Fruit fly (Drosophila melanogaster) whole organism, prepupa: ENCODE data around the gene Npc2g.
A peak's percentile ranks its signal among the peaks of the same experiment; 100 is the strongest.

ENCODE experiments used
- Blimp-1 ChIP-seq: fragments of 200-800 bp; sonication (Bioruptor generic); optimal IDR thresholded peaks from 3 replicates; lab custom pipeline; 2017; ENCODE audit warnings: missing biosample characterization, missing genetic modification characterization, mild to moderate bottlenecking, moderate library complexity, missing genetic modification reagents
- CG10631 ChIP-seq: fragments of 200-800 bp; sonication (Bioruptor generic); optimal IDR thresholded peaks from 2 replicates; lab custom pipeline; 2016; ENCODE audit warnings: missing biosample characterization, missing genetic modification characterization
- CG10669 ChIP-seq: fragments of 200-800 bp; sonication (Bioruptor generic); optimal IDR thresholded peaks from 3 replicates; lab custom pipeline; 2018; ENCODE audit warnings: missing biosample characterization, mild to moderate bottlenecking, missing genetic modification characterization, moderate library complexity
- CG11294 ChIP-seq: fragments of 200-800 bp; sonication (Bioruptor generic); IDR thresholded peaks from 2 replicates; pipeline ENCODE4 v1.3.6; 2022; ENCODE audit warnings: missing biosample characterization, missing genetic modification characterization
- CG15336 ChIP-seq: fragments of 200-800 bp; sonication (Bioruptor generic); IDR thresholded peaks from 2 replicates; pipeline ENCODE4 v1.3.6; 2022; ENCODE audit warnings: missing biosample characterization, missing genetic modification characterization
- CG16779 ChIP-seq: fragments of 200-800 bp; sonication (Bioruptor generic); optimal IDR thresholded peaks from 3 replicates; lab custom pipeline; 2017; ENCODE audit warnings: missing biosample characterization, mild to moderate bottlenecking, missing genetic modification characterization
- CG3032 ChIP-seq: fragments of 200-800 bp; optimal IDR thresholded peaks from 2 replicates; lab custom pipeline; 2019; ENCODE audit warnings: missing biosample characterization, mild to moderate bottlenecking, missing genetic modification characterization, moderate library complexity
- CG31627 ChIP-seq: fragments of 200-800 bp; sonication (Bioruptor generic); optimal IDR thresholded peaks from 3 replicates; lab custom pipeline; 2016; ENCODE audit warnings: missing biosample characterization, missing genetic modification characterization
- CG32006 ChIP-seq: fragments of 200-800 bp; sonication (Bioruptor generic); optimal IDR thresholded peaks from 3 replicates; lab custom pipeline; 2017; ENCODE audit warnings: missing biosample characterization, mild to moderate bottlenecking, missing genetic modification characterization
- CG3919 ChIP-seq: fragments of 200-800 bp; sonication (Bioruptor generic); optimal IDR thresholded peaks from 3 replicates; lab custom pipeline; 2016; ENCODE audit warnings: missing biosample characterization, missing genetic modification characterization
- CG6163 ChIP-seq: fragments of 200-800 bp; sonication (Bioruptor generic); IDR thresholded peaks from 3 replicates; pipeline ENCODE4 v1.3.6; 2022; ENCODE audit warnings: missing biosample characterization, missing genetic modification characterization
- CG6792 ChIP-seq: fragments of 200-800 bp; sonication (Bioruptor generic); optimal IDR thresholded peaks from 3 replicates; lab custom pipeline; 2016; ENCODE audit warnings: missing biosample characterization, missing genetic modification characterization
- CG6808 ChIP-seq: fragments of 200-800 bp; sonication (Bioruptor generic); optimal IDR thresholded peaks from 3 replicates; lab custom pipeline; 2017; ENCODE audit warnings: missing biosample characterization, missing genetic modification characterization, mild to moderate bottlenecking, moderate library complexity, missing genetic modification reagents
- CG7368 ChIP-seq: fragments of 200-800 bp; sonication (Bioruptor generic); optimal IDR thresholded peaks from 3 replicates; lab custom pipeline; 2016; ENCODE audit warnings: missing biosample characterization, missing genetic modification characterization
- CG8119 ChIP-seq: fragments of 200-800 bp; sonication (Bioruptor generic); IDR thresholded peaks from 3 replicates; pipeline ENCODE4 v1.3.6; 2022; ENCODE audit warnings: missing biosample characterization, missing genetic modification characterization
- CG8319 ChIP-seq: fragments of 200-800 bp; sonication (Bioruptor generic); optimal IDR thresholded peaks from 3 replicates; lab custom pipeline; 2016; ENCODE audit warnings: missing biosample characterization, missing genetic modification characterization
- CG8632 ChIP-seq: fragments of 200-800 bp; sonication (Bioruptor generic); optimal IDR thresholded peaks from 3 replicates; lab custom pipeline; 2016; ENCODE audit warnings: missing biosample characterization, missing genetic modification characterization
- Eip75B ChIP-seq: fragments of 200-800 bp; sonication (Bioruptor generic); optimal IDR thresholded peaks from 3 replicates; lab custom pipeline; 2016; ENCODE audit warnings: missing biosample characterization, missing genetic modification characterization
- Eip78C ChIP-seq: fragments of 200-800 bp; sonication (Bioruptor generic); peaks from one replicate; lab custom pipeline; 2016; ENCODE audit warnings: missing biosample characterization, missing genetic modification characterization
- Eip93F ChIP-seq: fragments of 200-800 bp; sonication (Bioruptor generic); optimal IDR thresholded peaks from 2 replicates; lab custom pipeline; 2016; ENCODE audit warnings: missing biosample characterization, mild to moderate bottlenecking, missing genetic modification characterization
- Ets21C ChIP-seq: fragments of 200-800 bp; sonication (Bioruptor generic); optimal IDR thresholded peaks from 3 replicates; lab custom pipeline; 2016; ENCODE audit warnings: missing biosample characterization, missing genetic modification characterization
- Ets96B ChIP-seq: fragments of 200-800 bp; optimal IDR thresholded peaks from 2 replicates; lab custom pipeline; 2019; ENCODE audit warnings: missing biosample characterization, mild to moderate bottlenecking, missing genetic modification characterization, moderate library complexity
- Gug ChIP-seq: fragments of 200-800 bp; sonication (Bioruptor generic); IDR thresholded peaks from 2 replicates; pipeline ENCODE4 v1.3.6; 2022; ENCODE audit warnings: missing biosample characterization, missing genetic modification characterization
- Hr39 ChIP-seq: fragments of 200-800 bp; sonication (Bioruptor generic); optimal IDR thresholded peaks from 2 replicates; lab custom pipeline; 2016; ENCODE audit warnings: missing biosample characterization, missing genetic modification characterization
- Lpt ChIP-seq: fragments of 200-800 bp; sonication (Bioruptor generic); optimal IDR thresholded peaks from 3 replicates; lab custom pipeline; 2016; ENCODE audit warnings: missing biosample characterization, missing genetic modification characterization
- Met ChIP-seq: fragments of 200-800 bp; sonication (Bioruptor generic); optimal IDR thresholded peaks from 3 replicates; lab custom pipeline; 2016; ENCODE audit warnings: missing biosample characterization, missing genetic modification characterization
- OdsH ChIP-seq: fragments of 200-800 bp; sonication (Bioruptor generic); optimal IDR thresholded peaks from 3 replicates; lab custom pipeline; 2016; ENCODE audit warnings: missing biosample characterization, missing genetic modification characterization
- Sox102F ChIP-seq: fragments of 200-800 bp; sonication (Bioruptor generic); optimal IDR thresholded peaks from 2 replicates; lab custom pipeline; 2016; ENCODE audit warnings: missing biosample characterization, mild to moderate bottlenecking, missing genetic modification characterization
- Sox14 ChIP-seq: fragments of 200-800 bp; sonication (Bioruptor generic); optimal IDR thresholded peaks from 3 replicates; lab custom pipeline; 2016; ENCODE audit warnings: missing biosample characterization, missing genetic modification characterization
- achi ChIP-seq: fragments of 200-800 bp; sonication (Bioruptor generic); optimal IDR thresholded peaks from 3 replicates; lab custom pipeline; 2016; ENCODE audit warnings: missing biosample characterization, missing genetic modification characterization
- acj6 ChIP-seq: fragments of 200-800 bp; sonication (Bioruptor generic); optimal IDR thresholded peaks from 3 replicates; lab custom pipeline; 2016; ENCODE audit warnings: missing biosample characterization, missing genetic modification characterization
- cyc ChIP-seq: fragments of 200-800 bp; sonication (Bioruptor generic); optimal IDR thresholded peaks from 3 replicates; lab custom pipeline; 2016; ENCODE audit warnings: missing biosample characterization, missing genetic modification characterization
- dsx ChIP-seq: fragments of 200-800 bp; optimal IDR thresholded peaks from 3 replicates; lab custom pipeline; 2019; ENCODE audit warnings: missing biosample characterization, mild to moderate bottlenecking, missing genetic modification characterization, moderate library complexity; ENCODE audit not compliant: poor library complexity, severe bottlenecking
- eg ChIP-seq: fragments of 200-800 bp; sonication (Bioruptor generic); IDR thresholded peaks from 3 replicates; pipeline ENCODE4 v1.3.6; 2022; ENCODE audit warnings: missing biosample characterization, missing genetic modification characterization
- esn ChIP-seq: fragments of 200-800 bp; sonication (Bioruptor generic); optimal IDR thresholded peaks from 2 replicates; lab custom pipeline; 2016; ENCODE audit warnings: missing biosample characterization, mild to moderate bottlenecking, missing genetic modification characterization, moderate library complexity
- fd59A ChIP-seq: fragments of 200-800 bp; sonication (Bioruptor generic); optimal IDR thresholded peaks from 2 replicates; lab custom pipeline; 2017; ENCODE audit warnings: missing biosample characterization, mild to moderate bottlenecking, missing genetic modification characterization, missing genetic modification reagents
- fd85E ChIP-seq: fragments of 200-800 bp; sonication (Bioruptor generic); optimal IDR thresholded peaks from 3 replicates; lab custom pipeline; 2016; ENCODE audit warnings: missing biosample characterization, missing genetic modification characterization
- lz ChIP-seq: fragments of 200-800 bp; sonication (Bioruptor generic); optimal IDR thresholded peaks from 3 replicates; lab custom pipeline; 2016; ENCODE audit warnings: missing biosample characterization, missing genetic modification characterization
- pdm3 ChIP-seq: fragments of 200-800 bp; sonication (Bioruptor generic); optimal IDR thresholded peaks from 3 replicates; lab custom pipeline; 2016; ENCODE audit warnings: missing biosample characterization, missing genetic modification characterization
- spab ChIP-seq: fragments of 200-800 bp; sonication (Bioruptor generic); optimal IDR thresholded peaks from 2 replicates; lab custom pipeline; 2017; ENCODE audit warnings: missing biosample characterization, mild to moderate bottlenecking, missing genetic modification characterization, missing genetic modification reagents
- ss ChIP-seq, 2 experiments: fragments of 200-800 bp; sonication (Bioruptor generic); optimal IDR thresholded peaks; 2 replicates in 1 of 2; 3 replicates in 1 of 2; lab custom pipeline; 2017 to 2018; ENCODE audit warnings: mild to moderate bottlenecking in 2 of 2, missing biosample characterization in 2 of 2, missing genetic modification characterization in 2 of 2, moderate library complexity in 1 of 2
- svp ChIP-seq: fragments of 200-800 bp; sonication (Bioruptor generic); peaks from one replicate; lab custom pipeline; 2016; ENCODE audit warnings: missing biosample characterization, missing genetic modification characterization
- topi ChIP-seq: fragments of 200-800 bp; sonication (Bioruptor generic); optimal IDR thresholded peaks from 3 replicates; lab custom pipeline; 2016; ENCODE audit warnings: missing biosample characterization, missing genetic modification characterization
- vri ChIP-seq: fragments of 200-800 bp; sonication (Bioruptor generic); optimal IDR thresholded peaks from 3 replicates; lab custom pipeline; 2016; ENCODE audit warnings: missing biosample characterization, mild to moderate bottlenecking, missing genetic modification characterization

Gene Npc2g

DNA sequence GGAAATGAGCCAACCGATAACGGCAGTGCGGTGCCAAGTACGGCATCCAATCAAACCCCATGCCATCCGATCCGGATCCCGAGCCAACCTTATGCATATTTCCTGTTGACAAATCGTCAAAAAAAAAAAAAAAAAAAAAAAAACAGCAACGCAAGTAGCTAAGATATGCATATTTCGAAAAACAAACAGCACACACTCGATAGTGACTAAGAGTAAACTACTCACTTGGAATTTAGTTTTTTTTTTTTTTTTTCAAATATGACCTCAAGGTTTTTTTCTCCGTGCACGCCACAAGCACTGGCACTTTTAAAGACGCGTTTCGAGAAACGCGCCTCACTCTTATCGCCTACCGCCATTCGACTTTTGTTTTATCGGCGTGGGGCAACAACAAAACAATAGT is 30.2 kb upstream of the Npc2g start (continued):
- no peak for TF ChIP-seq lz (GFP tag; lab: Kevin White, UChicago)
- TF ChIP-seq CG3919 (GFP tag; lab: Kevin White, UChicago), result peak; percentile 22
- peak; percentile 16 for TF ChIP-seq CG31627
- no peak for TF ChIP-seq fd85E (GFP tag; lab: Kevin White, UChicago)
- TF ChIP-seq ss (GFP tag; optimal IDR thresholded peaks at IDR 0.05; lab: Kevin White, UChicago), result no peak
- no peak for TF ChIP-seq Ets21C (GFP tag; lab: Kevin White, UChicago)
- TF ChIP-seq Sox102F (GFP tag; lab: Kevin White, UChicago), result peak; percentile 10
- TF ChIP-seq CG6163 (GFP tag; lab: Robert Waterston, UW), result peak; percentile 45; the same call in 1 of the 3 replicates
- TF ChIP-seq Ets96B, result no peak
- peak; percentile 15 for TF ChIP-seq OdsH (GFP tag; lab: Kevin White, UChicago)
- peak; percentile 6 for TF ChIP-seq pdm3
- TF ChIP-seq CG8319 (GFP tag; lab: Kevin White, UChicago), result no peak
- peak; percentile 72 for TF ChIP-seq svp (GFP tag; lab: Kevin White, UChicago)
- no peak for TF ChIP-seq Met (GFP tag; lab: Kevin White, UChicago)
- no peak for TF ChIP-seq Blimp-1
- TF ChIP-seq CG32006 (GFP tag; lab: Kevin White, UChicago), result peak; percentile 44
- TF ChIP-seq acj6, result peak; percentile 20
- TF ChIP-seq vri (GFP tag; lab: Kevin White, UChicago), result no peak
- TF ChIP-seq CG15336 (GFP tag; lab: Robert Waterston, UW), result peak; percentile 43; the same call in 1 of the 2 replicates
- TF ChIP-seq Lpt (GFP tag; lab: Kevin White, UChicago), result no peak
- TF ChIP-seq CG11294 (GFP tag; lab: Robert Waterston, UW), result no peak
- TF ChIP-seq CG7368 (GFP tag; lab: Kevin White, UChicago), result no peak
- TF ChIP-seq Eip75B (GFP tag; lab: Kevin White, UChicago), result peak; percentile 13
- no peak for TF ChIP-seq Eip93F (GFP tag; lab: Kevin White, UChicago)
- no peak for TF ChIP-seq fd59A (GFP tag; lab: Kevin White, UChicago)
- peak; percentile 84 for TF ChIP-seq Eip78C (GFP tag; lab: Kevin White, UChicago)
- TF ChIP-seq CG8632 (GFP tag; lab: Kevin White, UChicago), result peak; percentile 8

DNA sequence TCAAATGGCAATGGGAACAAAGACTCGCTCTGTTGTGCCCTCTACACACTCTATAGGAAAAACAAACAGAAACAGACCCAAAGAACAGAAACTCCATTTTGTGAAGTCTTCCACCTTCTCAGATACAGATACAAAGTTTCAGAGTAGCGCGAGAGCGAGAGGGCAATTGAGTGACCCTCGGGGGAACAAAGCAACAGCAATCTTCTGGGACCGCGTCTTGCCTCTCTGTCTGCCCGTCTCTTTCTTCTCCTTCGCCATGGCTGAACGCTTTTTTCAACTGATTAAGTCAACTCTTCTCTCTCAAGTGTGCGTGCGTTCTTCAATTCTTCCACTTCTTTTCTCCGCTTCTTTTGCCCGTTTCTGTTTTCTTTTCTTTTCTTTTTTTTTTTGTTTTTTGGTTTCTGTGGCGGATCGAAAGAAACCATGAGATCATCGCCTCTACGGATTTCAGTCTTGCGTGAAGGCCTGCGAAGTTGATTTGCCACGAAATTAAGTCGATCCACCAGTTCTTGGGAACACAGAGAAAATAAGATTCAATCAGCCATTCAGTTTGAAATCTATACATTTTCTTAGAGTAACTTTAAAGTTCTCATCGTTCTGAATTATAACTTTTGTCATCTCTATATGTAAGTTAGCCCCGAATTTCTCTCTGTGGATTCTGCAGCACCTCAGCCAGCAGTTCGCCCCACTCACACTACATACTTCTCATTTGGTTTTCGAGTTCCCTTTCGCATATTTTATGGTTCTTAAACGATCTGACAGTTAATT is 27.9 kb upstream of the Npc2g start:
- TF ChIP-seq Eip75B (GFP tag; lab: Kevin White, UChicago), result peak; percentile 3
- peak; percentile 78 for TF ChIP-seq Sox14 (GFP tag; lab: Kevin White, UChicago)
- 0 out of 3 replicates have a peak, but pooled peaks have one; percentile 23 for TF ChIP-seq CG8119 (GFP tag; lab: Robert Waterston, UW)
- no peak for TF ChIP-seq CG15336 (GFP tag; lab: Robert Waterston, UW)
- peak; percentile 42 for TF ChIP-seq Ets96B
- peak; percentile 43 for TF ChIP-seq achi (GFP tag; lab: Kevin White, UChicago)
- peak; percentile 24 for TF ChIP-seq CG6792
- peak; percentile 47 for TF ChIP-seq CG10631
- TF ChIP-seq CG3919 (GFP tag; lab: Kevin White, UChicago), result peak; percentile 58
- no peak for TF ChIP-seq CG32006 (GFP tag; lab: Kevin White, UChicago)
- no peak for TF ChIP-seq Gug (GFP tag; lab: Robert Waterston, UW)
- TF ChIP-seq CG10669 (GFP tag; lab: Kevin White, UChicago), result peak; percentile 51
- peak; percentile 94 for TF ChIP-seq dsx
- TF ChIP-seq Eip93F (GFP tag; lab: Kevin White, UChicago), result no peak
- peak; percentile 31 for TF ChIP-seq cyc (GFP tag; lab: Kevin White, UChicago)
- peak; percentile 18 for TF ChIP-seq esn (GFP tag; lab: Kevin White, UChicago)
- TF ChIP-seq CG3032 (tag; lab: Kevin White, UChicago), result peak; percentile 35
- peak; percentile 95 for TF ChIP-seq svp (GFP tag; lab: Kevin White, UChicago)
- peak; percentile 68 for TF ChIP-seq Eip78C (GFP tag; lab: Kevin White, UChicago)
- peak; percentile 7 for TF ChIP-seq pdm3
- TF ChIP-seq CG8319 (GFP tag; lab: Kevin White, UChicago), result peak; percentile 31
- TF ChIP-seq Hr39, result no peak
- TF ChIP-seq CG16779 (tag; lab: Kevin White, UChicago), result no peak
- TF ChIP-seq CG7368 (GFP tag; lab: Kevin White, UChicago), result peak; percentile 24
- peak; percentile 8 to 34 for TF ChIP-seq ss (GFP tag; optimal IDR thresholded peaks at IDR 0.05; lab: Kevin White, UChicago)
- no peak for TF ChIP-seq fd59A (GFP tag; lab: Kevin White, UChicago)
- peak; percentile 32 for TF ChIP-seq CG6808 (GFP tag; lab: Kevin White, UChicago)
- peak; percentile 4 for TF ChIP-seq topi (GFP tag; lab: Kevin White, UChicago)
- 0 out of 3 replicates have a peak, but pooled peaks have one; percentile 43 for TF ChIP-seq eg (GFP tag; lab: Robert Waterston, UW)
- TF ChIP-seq CG31627, result no peak
- peak; percentile 32 for TF ChIP-seq spab (GFP tag; lab: Kevin White, UChicago)
- TF ChIP-seq CG6163 (GFP tag; lab: Robert Waterston, UW), result peak; percentile 47; the same call in 1 of the 3 replicates
